Worm (Caenorhabditis elegans) whole organism, L4/young adult: ENCODE results near the gene C35D10.8.

Experiments used
- dao-5 ChIP-seq: sonication (generic microtip); optimal IDR thresholded peaks from 2 replicates; lab custom pipeline; 2016; ENCODE audit warnings: missing genotype, missing genetic modification characterization, moderate library complexity, missing compliant biosample characterization
- him-1 ChIP-seq: sonication (generic microtip); optimal IDR thresholded peaks from 2 replicates; lab custom pipeline; 2016; ENCODE audit warnings: missing genotype, missing genetic modification reagents, missing genetic modification characterization, missing compliant biosample characterization

DNA sequence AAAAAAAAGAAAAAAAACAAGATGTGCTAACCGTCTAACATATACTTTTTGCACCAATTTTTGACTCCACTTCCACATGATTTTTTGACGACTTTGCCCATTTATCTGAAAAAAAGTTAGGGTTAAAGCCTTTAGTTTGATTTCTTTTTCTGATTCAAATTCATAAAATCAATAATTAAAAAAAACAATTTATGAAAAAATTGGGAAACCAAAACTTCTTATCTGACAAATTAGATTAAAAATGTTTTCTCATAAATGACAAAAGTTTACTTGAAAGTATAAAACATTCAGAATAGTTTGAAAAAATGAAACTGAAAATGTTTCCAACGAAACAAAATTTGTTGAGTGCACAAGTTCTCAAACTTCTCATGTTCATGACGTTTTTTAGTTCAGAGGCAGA lies 35.2 kb upstream of the C35D10.8 start, which contains the start of gene F26A1.7:
- TF ChIP-seq him-1 (tag; lab: Kevin White, UChicago), result no peak
- no peak for TF ChIP-seq dao-5
